Fruit fly (Drosophila melanogaster): ENCODE measurements around the gene Sfp24Bd.

The Sfp24Bd gene

DNA sequence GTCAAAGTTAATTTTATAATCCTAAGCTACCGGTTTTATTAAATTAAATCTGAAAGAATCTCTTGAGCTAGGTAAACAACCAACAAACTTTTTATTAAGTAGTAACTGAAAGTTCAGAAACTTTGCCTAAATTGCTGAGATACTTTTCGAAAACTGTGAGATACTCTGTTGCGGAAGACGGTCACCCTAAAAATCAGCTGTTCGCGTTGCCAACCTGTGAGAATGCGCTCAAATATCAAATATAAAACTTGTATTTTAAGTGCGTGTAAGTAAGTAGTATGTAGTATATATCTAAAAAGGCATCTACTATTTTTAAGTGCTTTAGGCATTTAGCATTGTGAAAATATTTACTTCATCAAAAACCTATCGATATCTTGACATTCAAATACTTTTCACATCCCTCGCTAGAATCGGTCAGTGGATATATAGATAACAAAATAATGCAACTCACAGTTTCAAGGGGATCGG lies 44.0 kb upstream of the Sfp24Bd start, which contains the start of the genes CG31955 and CG2818 (continued):
- TF ChIP-seq tio (GFP tag; optimal IDR thresholded peaks at IDR 0.05) (no peak), CG7372 (GFP tag; IDR thresholded peaks at IDR 0.05) (no peak), CG17361 (GFP tag; IDR thresholded peaks at IDR 0.05) (peak; percentile 38; the same call in 1 of the 3 replicates), unpg (GFP tag; optimal IDR thresholded peaks at IDR 0.05) (no peak), h (optimal IDR thresholded peaks at IDR 0.05) (no peak), Sox100B (GFP tag; optimal IDR thresholded peaks at IDR 0.05) (no peak), CG10654 (GFP tag; optimal IDR thresholded peaks at IDR 0.05) (no peak), NfI (GFP tag; optimal IDR thresholded peaks at IDR 0.05) (peak; percentile 26), sc (optimal IDR thresholded peaks at IDR 0.05) (no peak), sc (GFP tag; optimal IDR thresholded peaks at IDR 0.05) (no peak), twi (tag; optimal IDR thresholded peaks at IDR 0.05) (no peak), cato (GFP tag; optimal IDR thresholded peaks at IDR 0.05; ENCODE audit: borderline replicate concordance) (no peak), gfzf (GFP tag; optimal IDR thresholded peaks at IDR 0.05) (peak; percentile 52), lilli (GFP tag; optimal IDR thresholded peaks at IDR 0.05) (peak; percentile 75), CG7357 (GFP tag; IDR thresholded peaks at IDR 0.05) (no peak), cwo (GFP tag; optimal IDR thresholded peaks at IDR 0.05) (no peak), CG8944 (GFP tag; optimal IDR thresholded peaks at IDR 0.05) (no peak), nerfin-1 (tag; optimal IDR thresholded peaks at IDR 0.05) (no peak), NC2β (GFP tag; optimal IDR thresholded peaks at IDR 0.05) (peak; percentile 3), disco-r (GFP tag; optimal IDR thresholded peaks at IDR 0.05) (no peak), ab (GFP tag; optimal IDR thresholded peaks at IDR 0.05) (no peak), CG5245 (GFP tag; optimal IDR thresholded peaks at IDR 0.05) (no peak), az2 (GFP tag; optimal IDR thresholded peaks at IDR 0.05) (peak; percentile 1), ATbp (GFP tag; optimal IDR thresholded peaks at IDR 0.05) (no peak), Gug (GFP tag; IDR thresholded peaks at IDR 0.05) (no peak), ro (GFP tag; IDR thresholded peaks at IDR 0.05) (no peak), slbo (GFP tag; IDR thresholded peaks at IDR 0.05) (no peak), CG31388 (GFP tag; optimal IDR thresholded peaks at IDR 0.05) (no peak), slou (GFP tag; optimal IDR thresholded peaks at IDR 0.05) (no peak), Mad (GFP tag; optimal IDR thresholded peaks at IDR 0.05) (no peak), B-H2 (GFP tag; optimal IDR thresholded peaks at IDR 0.05) (peak; percentile 23), CG9797 (GFP tag; optimal IDR thresholded peaks at IDR 0.05) (peak; percentile 1), tin (GFP tag; optimal IDR thresholded peaks at IDR 0.05) (no peak), CG4360 (GFP tag; IDR thresholded peaks at IDR 0.05) (no peak), Hr51 (GFP tag; optimal IDR thresholded peaks at IDR 0.05) (no peak), CG7928 (GFP tag; optimal IDR thresholded peaks at IDR 0.05) (no peak), CG2712 (tag; optimal IDR thresholded peaks at IDR 0.05) (no peak), ems (GFP tag; optimal IDR thresholded peaks at IDR 0.05) (no peak), CG16779 (GFP tag; IDR thresholded peaks at IDR 0.05) (no peak), sens (GFP tag) (peak; percentile 63), cas (GFP tag; IDR thresholded peaks at IDR 0.05) (no peak), CG3847 (GFP tag; IDR thresholded peaks at IDR 0.05) (peak; percentile 51), toy (GFP tag; IDR thresholded peaks at IDR 0.05) (no peak), CG7839 (tag; optimal IDR thresholded peaks at IDR 0.05) (no peak), Hsf (GFP tag; optimal IDR thresholded peaks at IDR 0.05) (peak; percentile 42), stc (GFP tag; IDR thresholded peaks at IDR 0.05) (no peak), CG4617 (GFP tag; optimal IDR thresholded peaks at IDR 0.05; ENCODE audit: borderline replicate concordance) (peak; percentile 37), CG11695 (GFP tag; IDR thresholded peaks at IDR 0.05) (no peak), CG15011 (GFP tag; optimal IDR thresholded peaks at IDR 0.05) (no peak), CG4707 (GFP tag; optimal IDR thresholded peaks at IDR 0.05) (no peak), CG8388 (GFP tag; optimal IDR thresholded peaks at IDR 0.05) (no peak), org-1 (GFP tag; optimal IDR thresholded peaks at IDR 0.05) (no peak), CG13123 (GFP tag; optimal IDR thresholded peaks at IDR 0.05) (no peak)
